ENCODE assay signal across 7 worm cellular contexts in genomic region chrII:12279259-12279658, ce11.
A peak's percentile ranks its signal among the peaks of the same experiment; 100 is the strongest.
TF ChIP-seq lines count a peak whose summit lies in the region.

tric-1B.2 (minus strand) TSS chrII:12279387.
Y57A10A.29 (plus strand) TSS chrII:12279561.

TF ChIP-seq in whole organism, L1 larva, 84 proteins besides CTCF, POLR2A, EP300 and RAD21:
- TF ChIP-seq dpl-1 (GFP tag; optimal IDR thresholded peaks at IDR 0.05; lab: Kevin White, UChicago) (peak in 1 of 3 experiments; percentile 32), efl-1 (optimal IDR thresholded peaks at IDR 0.05; lab: Kevin White, UChicago) (peak; percentile 10 to 13), efl-1 (GFP tag; optimal IDR thresholded peaks at IDR 0.05 in 1 of 2; lab: Kevin White, UChicago) (peak; percentile 23 to 29), lin-35 (GFP tag; optimal IDR thresholded peaks at IDR 0.05; lab: Kevin White, UChicago) (peak in 1 of 2 experiments; percentile 21), aha-1 (tag; optimal IDR thresholded peaks at IDR 0.05; lab: Kevin White, UChicago) (no peak), snu-23 (GFP tag; optimal IDR thresholded peaks at IDR 0.05; lab: Kevin White, UChicago) (no peak), lsy-2 (tag; optimal IDR thresholded peaks at IDR 0.05; lab: Kevin White, UChicago) (peak in 1 of 2 experiments; percentile 37)

TF ChIP-seq in whole organism, L2 larva, 48 proteins besides CTCF, POLR2A, EP300 and RAD21:
- no peak for TF ChIP-seq sma-3 (GFP tag; optimal IDR thresholded peaks at IDR 0.05; lab: Kevin White, UChicago)
- peak; percentile 28 for TF ChIP-seq unc-55 (GFP tag; optimal IDR thresholded peaks at IDR 0.05; lab: Kevin White, UChicago)
- TF ChIP-seq dmd-4 (tag; optimal IDR thresholded peaks at IDR 0.05; lab: Kevin White, UChicago), result no peak
- peak in 1 of 2 experiments; percentile 10 for TF ChIP-seq lsy-2 (tag; optimal IDR thresholded peaks at IDR 0.05; lab: Kevin White, UChicago)
- TF ChIP-seq F13H6.1 (tag; optimal IDR thresholded peaks at IDR 0.05; lab: Kevin White, UChicago), result no peak
- no peak for TF ChIP-seq nhr-21 (tag; optimal IDR thresholded peaks at IDR 0.05; lab: Kevin White, UChicago)
- peak; percentile 21 for TF ChIP-seq C34F6.9 (tag; optimal IDR thresholded peaks at IDR 0.05; lab: Kevin White, UChicago)
- TF ChIP-seq skn-1 (tag; optimal IDR thresholded peaks at IDR 0.05; lab: Kevin White, UChicago), result no peak
- TF ChIP-seq nhr-77 (tag; optimal IDR thresholded peaks at IDR 0.05; lab: Kevin White, UChicago), result no peak
- TF ChIP-seq lin-13 (GFP tag; optimal IDR thresholded peaks at IDR 0.05; lab: Kevin White, UChicago), result no peak
- TF ChIP-seq lin-39 (tag; optimal IDR thresholded peaks at IDR 0.05; lab: Kevin White, UChicago), result no peak

TF ChIP-seq in whole organism, L3 larva, 47 proteins besides CTCF, POLR2A, EP300 and RAD21:
- TF ChIP-seq fkh-2 (tag; optimal IDR thresholded peaks at IDR 0.05; lab: Kevin White, UChicago) (no peak), hmg-11 (tag; optimal IDR thresholded peaks at IDR 0.05; lab: Kevin White, UChicago) (peak; percentile 51), elt-3 (tag; optimal IDR thresholded peaks at IDR 0.05; lab: Kevin White, UChicago) (no peak), daf-12 (tag; optimal IDR thresholded peaks at IDR 0.05; lab: Kevin White, UChicago) (no peak), nhr-67 (tag; optimal IDR thresholded peaks at IDR 0.05; lab: Kevin White, UChicago) (no peak), nhr-25 (tag; optimal IDR thresholded peaks at IDR 0.05; lab: Kevin White, UChicago) (no peak), ztf-4 (tag; optimal IDR thresholded peaks at IDR 0.05; lab: Kevin White, UChicago) (no peak), pha-4 (tag; optimal IDR thresholded peaks at IDR 0.05; lab: Kevin White, UChicago) (peak; percentile 7)

TF ChIP-seq in whole organism, L4 larva, 104 proteins besides CTCF, POLR2A, EP300 and RAD21:
- TF ChIP-seq dmd-8 (GFP tag; IDR thresholded peaks at IDR 0.05; lab: Robert Waterston, UW) (no peak), Y48G9A.11 (GFP tag; IDR thresholded peaks at IDR 0.05; lab: Robert Waterston, UW) (peak; percentile 77), T20F7.1 (GFP tag; optimal IDR thresholded peaks at IDR 0.05; lab: Kevin White, UChicago) (peak; percentile 93), lin-15B (tag; optimal IDR thresholded peaks at IDR 0.05; lab: Kevin White, UChicago) (no peak), skn-1 (tag; optimal IDR thresholded peaks at IDR 0.05; lab: Kevin White, UChicago) (no peak), zag-1 (tag; optimal IDR thresholded peaks at IDR 0.05; lab: Kevin White, UChicago) (no peak)

TF ChIP-seq in whole organism, late embryonic, 69 proteins besides CTCF, POLR2A, EP300 and RAD21:
- TF ChIP-seq unc-42 (tag; optimal IDR thresholded peaks at IDR 0.05; lab: Kevin White, UChicago), result peak; percentile 61
- TF ChIP-seq pha-4 (tag; optimal IDR thresholded peaks at IDR 0.05; lab: Kevin White, UChicago), result no peak
- TF ChIP-seq hlh-30 (tag; optimal IDR thresholded peaks at IDR 0.05; lab: Kevin White, UChicago; ENCODE audit: insufficient read depth), result no peak

TF ChIP-seq in whole organism, mixed stage, embryonic, 35 proteins besides CTCF, POLR2A, EP300 and RAD21:
- TF ChIP-seq ces-1 (GFP tag; optimal IDR thresholded peaks at IDR 0.05; lab: Kevin White, UChicago) (peak; percentile 67), ceh-43 (GFP tag; optimal IDR thresholded peaks at IDR 0.05; lab: Kevin White, UChicago) (no peak)

TF ChIP-seq in whole organism, young adult, 124 proteins besides CTCF, POLR2A, EP300 and RAD21:
- TF ChIP-seq nhr-80 (tag; optimal IDR thresholded peaks at IDR 0.05; lab: Kevin White, UChicago), result no peak
- TF ChIP-seq attf-3 (GFP tag; conservative IDR thresholded peaks at IDR 0.05; lab: Robert Waterston, UW), result peak; percentile 90
